Worm (Caenorhabditis elegans) whole organism, L4 larva: ENCODE measurements around the gene F35G12.12.
A peak's percentile ranks its signal among the peaks of the same experiment; 100 is the strongest.

Experiments used
- F10B5.3 ChIP-seq: sonication (generic microtip); optimal IDR thresholded peaks from 2 replicates; lab custom pipeline; 2016; ENCODE audit warnings: mild to moderate bottlenecking, missing genetic modification characterization, missing compliant biosample characterization
- F49E8.2 ChIP-seq: sonication (generic microtip); optimal IDR thresholded peaks from 2 replicates; lab custom pipeline; 2016; ENCODE audit warnings: missing compliant biosample characterization, mild to moderate bottlenecking, missing genetic modification characterization, borderline replicate concordance
- Y48G9A.11 ChIP-seq: fragments of 200-800 bp; sonication (Bioruptor generic); IDR thresholded peaks from 2 replicates; pipeline ENCODE4 v1.3.6; 2022; ENCODE audit warnings: missing genetic modification reagents, missing genetic modification characterization, missing compliant biosample characterization
- aly-2 ChIP-seq: sonication (generic microtip); optimal IDR thresholded peaks from 2 replicates; lab custom pipeline; 2018; ENCODE audit warnings: missing biosample characterization, missing genetic modification characterization
- daf-8 ChIP-seq: fragments of 200-800 bp; sonication (Bioruptor generic); IDR thresholded peaks from 2 replicates; pipeline ENCODE4 v1.3.6; 2022; ENCODE audit warnings: missing genetic modification characterization, missing compliant biosample characterization
- dmd-8 ChIP-seq: fragments of 200-800 bp; sonication (Bioruptor generic); IDR thresholded peaks from 2 replicates; pipeline ENCODE4 v1.3.6; 2022; ENCODE audit warnings: missing genetic modification characterization, missing compliant biosample characterization
- dmd-9 ChIP-seq: fragments of 200-800 bp; sonication (Bioruptor generic); IDR thresholded peaks from 2 replicates; pipeline ENCODE4 v1.3.6; 2022; ENCODE audit warnings: missing genetic modification reagents, missing genetic modification characterization, missing compliant biosample characterization
- dpl-1 ChIP-seq: fragments of 150-350 bp; optimal IDR thresholded peaks from 2 replicates; lab custom pipeline; 2014; ENCODE audit warnings: missing biosample characterization, missing genetic modification reagents, missing genetic modification characterization
- duxl-1 ChIP-seq: sonication (generic microtip); optimal IDR thresholded peaks from 2 replicates; lab custom pipeline; 2016; ENCODE audit warnings: mild to moderate bottlenecking, missing genetic modification characterization, moderate library complexity, missing compliant biosample characterization; ENCODE audit not compliant: poor library complexity
- egl-27 ChIP-seq: sonication (generic microtip); optimal IDR thresholded peaks from 3 replicates; lab custom pipeline; 2017; ENCODE audit warnings: missing biosample characterization, missing genetic modification reagents, missing genetic modification characterization
- fkh-10 ChIP-seq: fragments of 150-350 bp; optimal IDR thresholded peaks from 2 replicates; lab custom pipeline; 2014; ENCODE audit warnings: missing biosample characterization, missing genetic modification reagents, missing genetic modification characterization
- hif-1 ChIP-seq, 2 experiments: sonication (generic microtip); optimal IDR thresholded peaks; 2 replicates each; lab custom pipeline; 2016 to 2017; ENCODE audit warnings: missing compliant biosample characterization in 2 of 2, missing genetic modification characterization in 2 of 2, missing genetic modification reagents in 2 of 2, missing genotype in 2 of 2, mild to moderate bottlenecking in 1 of 2
- jun-1 ChIP-seq: fragments of 150-350 bp; optimal IDR thresholded peaks from 2 replicates; lab custom pipeline; 2014; ENCODE audit warnings: missing biosample characterization, missing genetic modification reagents, missing genetic modification characterization
- lin-29 ChIP-seq: fragments of 200-800 bp; sonication (Bioruptor generic); IDR thresholded peaks from 2 replicates; pipeline ENCODE4 v1.3.6; 2022; ENCODE audit warnings: missing genetic modification reagents, missing genetic modification characterization, missing compliant biosample characterization
- madf-9 ChIP-seq: fragments of 200-800 bp; sonication (Bioruptor generic); conservative IDR thresholded peaks from 2 replicates; pipeline ENCODE4 v1.3.6; 2022; ENCODE audit warnings: missing genetic modification reagents, missing genetic modification characterization, missing compliant biosample characterization
- mdl-1 ChIP-seq, 2 experiments: fragments of 150-350 bp in 1 of 2; sonication (generic microtip) in 1 of 2; optimal IDR thresholded peaks; 2 replicates each; lab custom pipeline; 2014 to 2017; ENCODE audit warnings: missing biosample characterization in 2 of 2, missing genetic modification characterization in 2 of 2
- mxl-3 ChIP-seq: fragments of 200-800 bp; sonication (Bioruptor generic); optimal IDR thresholded peaks from 2 replicates; lab custom pipeline; 2018; ENCODE audit warnings: mild to moderate bottlenecking, missing genetic modification characterization, missing compliant biosample characterization
- saeg-2 ChIP-seq: fragments of 200-800 bp; sonication (Bioruptor generic); IDR thresholded peaks from 2 replicates; pipeline ENCODE4 v1.3.6; 2022; ENCODE audit warnings: missing genetic modification reagents, missing genetic modification characterization, missing compliant biosample characterization
- snpc-1.2 ChIP-seq: fragments of 200-800 bp; sonication (Bioruptor generic); IDR thresholded peaks from 2 replicates; pipeline ENCODE4 v1.3.6; 2022; ENCODE audit warnings: missing genetic modification reagents, missing genetic modification characterization, missing compliant biosample characterization
- snpc-4 ChIP-seq: fragments of 150-350 bp; optimal IDR thresholded peaks from 2 replicates; lab custom pipeline; 2014; ENCODE audit warnings: missing biosample characterization, missing genetic modification characterization
- tag-97 ChIP-seq: fragments of 200-800 bp; sonication (Bioruptor generic); IDR thresholded peaks from 2 replicates; pipeline ENCODE4 v1.3.6; 2022; ENCODE audit warnings: missing genetic modification characterization, missing compliant biosample characterization
- unc-39 ChIP-seq: sonication (generic microtip); optimal IDR thresholded peaks from 2 replicates; lab custom pipeline; 2017; ENCODE audit warnings: missing biosample characterization, missing genetic modification characterization
- unc-62 ChIP-seq, 3 experiments: fragments of 150-350 bp in 1 of 3; sonication (generic microtip); optimal IDR thresholded peaks in 2 of 3; peaks in 1 of 3; 1 replicate in 1 of 3; 2 replicates in 2 of 3; lab custom pipeline; 2014 to 2017; ENCODE audit warnings: missing biosample characterization in 3 of 3, missing genetic modification characterization in 3 of 3, missing genetic modification reagents in 3 of 3, missing genotype in 1 of 3

Gene F35G12.12

ce11 chrIII:4622375-4623130 lies 41.0 kb downstream of the F35G12.12 start, which contains the start of gene lron-5 (continued):
- no peak for TF ChIP-seq F49E8.2 (tag; lab: Kevin White, UChicago)
- no peak for TF ChIP-seq egl-27 (tag; lab: Kevin White, UChicago)
- no peak for TF ChIP-seq dmd-8 (GFP tag; lab: Robert Waterston, UW)
- TF ChIP-seq lin-29 (GFP tag; lab: Robert Waterston, UW), result no peak
- no peak for TF ChIP-seq daf-8 (GFP tag; lab: Robert Waterston, UW)
- TF ChIP-seq dmd-9 (GFP tag; lab: Robert Waterston, UW), result no peak
- TF ChIP-seq aly-2 (tag; lab: Kevin White, UChicago), result no peak
- TF ChIP-seq mdl-1 (tag; optimal IDR thresholded peaks at IDR 0.05; lab: Kevin White, UChicago), result no peak

ce11 chrIII:4626148-4626922 lies 44.7 kb downstream of the F35G12.12 start:
- TF ChIP-seq duxl-1 (tag; lab: Kevin White, UChicago), result no peak
- TF ChIP-seq unc-39 (tag; lab: Kevin White, UChicago), result no peak
- no peak for TF ChIP-seq snpc-1.2 (GFP tag; lab: Robert Waterston, UW)
- no peak for TF ChIP-seq snpc-4 (tag; lab: Kevin White, UChicago)
- peak; percentile 91 for TF ChIP-seq fkh-10 (GFP tag; lab: Kevin White, UChicago)
- no peak for TF ChIP-seq F10B5.3 (tag; lab: Kevin White, UChicago)
- peak in 1 of 2 experiments; percentile 89 for TF ChIP-seq unc-62 (GFP tag; optimal IDR thresholded peaks at IDR 0.05 in 1 of 2; lab: Kevin White, UChicago)
- no peak for TF ChIP-seq unc-62 (tag; optimal IDR thresholded peaks at IDR 0.05; lab: Kevin White, UChicago)
- TF ChIP-seq madf-9, result no peak
- no peak for TF ChIP-seq hif-1 (tag; optimal IDR thresholded peaks at IDR 0.05; lab: Kevin White, UChicago)

ce11 chrIII:4628165-4628564 lies 46.6 kb downstream of the F35G12.12 start, which contains the start of gene clec-151:
Gene clec-151 (plus strand): TSS chrIII:4628465.
- TF ChIP-seq dpl-1 (GFP tag; lab: Kevin White, UChicago) (no peak), Y48G9A.11 (GFP tag; lab: Robert Waterston, UW) (no peak), saeg-2 (GFP tag; lab: Robert Waterston, UW) (no peak), tag-97 (GFP tag; lab: Robert Waterston, UW) (no peak), snpc-4 (tag; lab: Kevin White, UChicago) (no peak), mxl-3 (no peak), snpc-1.2 (GFP tag; lab: Robert Waterston, UW) (no peak), jun-1 (no peak)
